Worm (Caenorhabditis elegans): Measurements from ENCODE around the gene puf-6.

Gene puf-6

DNA sequence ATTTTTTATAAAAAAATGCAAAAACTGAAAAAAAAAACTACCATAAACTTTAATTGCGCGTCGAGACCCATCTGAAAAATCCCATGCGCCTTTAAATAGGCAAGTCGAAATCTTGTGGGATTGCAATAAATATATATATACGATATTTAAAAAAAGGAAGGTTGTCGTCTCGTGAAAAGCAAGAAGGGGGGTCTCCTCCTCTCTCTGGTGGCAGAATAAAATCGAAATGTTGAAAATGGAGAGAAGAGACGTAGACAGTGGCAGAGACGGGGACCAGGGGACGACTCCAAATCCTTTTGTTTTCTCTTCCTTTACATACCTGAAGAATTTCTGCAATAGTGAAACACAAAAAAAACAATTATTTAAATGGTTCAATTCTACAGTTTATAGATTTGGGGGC is 29.3 kb downstream of the puf-6 start, which contains the start of gene F18A11.5 (continued):
- TF ChIP-seq mef-2 (tag; optimal IDR thresholded peaks at IDR 0.05): no peak
- no peak for TF ChIP-seq egl-27 (tag; optimal IDR thresholded peaks at IDR 0.05)
- TF ChIP-seq unc-98 (GFP tag; IDR thresholded peaks at IDR 0.05): no peak
- no peak for TF ChIP-seq nhr-47 (tag; optimal IDR thresholded peaks at IDR 0.05)
- TF ChIP-seq aly-2 (tag; optimal IDR thresholded peaks at IDR 0.05): peak; percentile 64
- no peak for TF ChIP-seq tlp-1 (tag; optimal IDR thresholded peaks at IDR 0.05)
- TF ChIP-seq isw-1 (GFP tag; IDR thresholded peaks at IDR 0.05): no peak
- TF ChIP-seq lir-3 (tag; optimal IDR thresholded peaks at IDR 0.05; ENCODE audit: poor library complexity): no peak
- TF ChIP-seq lin-35 (GFP tag; optimal IDR thresholded peaks at IDR 0.05): no peak
- TF ChIP-seq fkh-4 (tag; optimal IDR thresholded peaks at IDR 0.05; ENCODE audit: borderline replicate concordance): no peak
- no peak for TF ChIP-seq jun-1 (tag; optimal IDR thresholded peaks at IDR 0.05)
- TF ChIP-seq ceh-90 (tag; optimal IDR thresholded peaks at IDR 0.05): no peak
- TF ChIP-seq swsn-7 (tag; optimal IDR thresholded peaks at IDR 0.05): peak; percentile 1
- no peak for TF ChIP-seq nhr-77 (tag; optimal IDR thresholded peaks at IDR 0.05)
- TF ChIP-seq unc-30 (tag; optimal IDR thresholded peaks at IDR 0.05): no peak
- no peak for TF ChIP-seq efl-1 (optimal IDR thresholded peaks at IDR 0.05)
- no peak for TF ChIP-seq efl-1 (GFP tag; optimal IDR thresholded peaks at IDR 0.05 in 1 of 2)
- no peak for TF ChIP-seq nhr-76 (tag; optimal IDR thresholded peaks at IDR 0.05)
- no peak for TF ChIP-seq mab-9 (GFP tag; IDR thresholded peaks at IDR 0.05)
- TF ChIP-seq unc-130 (tag; optimal IDR thresholded peaks at IDR 0.05): no peak
- peak; percentile 45 for TF ChIP-seq snu-23 (GFP tag; optimal IDR thresholded peaks at IDR 0.05)

DNA sequence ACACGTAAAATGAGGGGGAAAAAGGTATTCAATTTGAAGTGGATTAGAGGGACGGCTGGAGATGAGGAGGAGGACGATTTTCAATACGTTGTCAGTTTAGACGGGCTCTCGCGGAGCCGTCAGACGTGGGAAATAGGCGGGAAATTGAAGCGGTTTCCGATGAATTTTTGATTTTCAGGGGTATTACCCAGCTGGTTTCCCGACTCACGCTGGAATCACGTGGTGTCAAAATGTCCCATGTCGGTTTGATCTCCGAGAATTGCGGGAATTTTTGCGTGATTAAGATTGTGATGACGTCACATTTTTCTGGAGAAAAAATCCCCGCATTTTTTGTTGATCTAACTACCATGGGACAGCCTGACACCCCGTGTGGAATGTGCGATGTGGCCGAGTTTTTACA is 30.6 kb downstream of the puf-6 start:
- no peak for TF ChIP-seq hlh-4 (tag; optimal IDR thresholded peaks at IDR 0.05)
- TF ChIP-seq dpl-1 (GFP tag; optimal IDR thresholded peaks at IDR 0.05): no peak
- peak in 1 of 2 experiments; percentile 14 for TF ChIP-seq lin-35 (GFP tag; optimal IDR thresholded peaks at IDR 0.05)
- no peak for TF ChIP-seq pqm-1 (tag; optimal IDR thresholded peaks at IDR 0.05)
- TF ChIP-seq ztf-11 (tag; optimal IDR thresholded peaks at IDR 0.05): no peak
- TF ChIP-seq ceh-82 (tag; optimal IDR thresholded peaks at IDR 0.05): no peak
- TF ChIP-seq blmp-1 (tag; optimal IDR thresholded peaks at IDR 0.05): no peak
- TF ChIP-seq efl-1 (optimal IDR thresholded peaks at IDR 0.05): peak in 1 of 2 experiments; percentile 5
- no peak for TF ChIP-seq efl-1 (GFP tag; optimal IDR thresholded peaks at IDR 0.05 in 1 of 2)
- no peak for TF ChIP-seq lin-39 (tag; optimal IDR thresholded peaks at IDR 0.05)
- peak; percentile 38 for TF ChIP-seq pax-3 (tag; optimal IDR thresholded peaks at IDR 0.05)
- no peak for TF ChIP-seq ceh-63 (GFP tag; optimal IDR thresholded peaks at IDR 0.05)
- no peak for TF ChIP-seq hlh-17 (GFP tag; optimal IDR thresholded peaks at IDR 0.05; ENCODE audit: borderline replicate concordance)
- peak; percentile 33 for TF ChIP-seq nhr-47 (tag; optimal IDR thresholded peaks at IDR 0.05)
- TF ChIP-seq zip-4 (GFP tag; optimal IDR thresholded peaks at IDR 0.05): no peak
- TF ChIP-seq unc-30 (tag; optimal IDR thresholded peaks at IDR 0.05): no peak
- no peak for TF ChIP-seq unc-98 (GFP tag; IDR thresholded peaks at IDR 0.05)
- TF ChIP-seq nhr-71 (tag; optimal IDR thresholded peaks at IDR 0.05): peak; percentile 43
- TF ChIP-seq ces-1 (GFP tag; optimal IDR thresholded peaks at IDR 0.05): no peak
- peak; percentile 78 for TF ChIP-seq fkh-8 (tag; optimal IDR thresholded peaks at IDR 0.05)
- no peak for TF ChIP-seq lin-15B (tag; optimal IDR thresholded peaks at IDR 0.05)
- TF ChIP-seq lin-14 (GFP tag; optimal IDR thresholded peaks at IDR 0.05): peak; percentile 32
- no peak for TF ChIP-seq aly-2 (tag; optimal IDR thresholded peaks at IDR 0.05)
- TF ChIP-seq unc-62 (GFP tag; optimal IDR thresholded peaks at IDR 0.05): no peak
- TF ChIP-seq snu-23 (GFP tag; optimal IDR thresholded peaks at IDR 0.05): peak; percentile 10
- TF ChIP-seq nhr-28 (tag; optimal IDR thresholded peaks at IDR 0.05): no peak
- TF ChIP-seq jun-1 (tag; optimal IDR thresholded peaks at IDR 0.05): no peak
- no peak for TF ChIP-seq Y116A8C.19 (tag; optimal IDR thresholded peaks at IDR 0.05; ENCODE audit: borderline replicate concordance)
- peak; percentile 68 for TF ChIP-seq dsc-1 (tag; optimal IDR thresholded peaks at IDR 0.05)
- TF ChIP-seq mdl-1 (tag; optimal IDR thresholded peaks at IDR 0.05): no peak
- TF ChIP-seq snpc-4 (tag; optimal IDR thresholded peaks at IDR 0.05): no peak
- no peak for TF ChIP-seq nhr-237 (tag; optimal IDR thresholded peaks at IDR 0.05)
- TF ChIP-seq unc-86 (tag; optimal IDR thresholded peaks at IDR 0.05): peak; percentile 5
- TF ChIP-seq mab-9 (GFP tag; IDR thresholded peaks at IDR 0.05): no peak
- TF ChIP-seq alr-1 (tag; optimal IDR thresholded peaks at IDR 0.05; ENCODE audit: borderline replicate concordance): no peak
- TF ChIP-seq tbx-2 (tag; optimal IDR thresholded peaks at IDR 0.05): no peak
- TF ChIP-seq ztf-4 (tag; optimal IDR thresholded peaks at IDR 0.05): no peak
- TF ChIP-seq elt-2 (tag; optimal IDR thresholded peaks at IDR 0.05): no peak
- no peak for TF ChIP-seq lsy-2 (tag; optimal IDR thresholded peaks at IDR 0.05)
